Worm (Caenorhabditis elegans) whole organism, late embryonic: ENCODE measurements around the gene Y55F3AR.2.

Experiments used
- C08G9.2 ChIP-seq: sonication (generic microtip); optimal IDR thresholded peaks from 2 replicates; lab custom pipeline; 2016; ENCODE audit warnings: mild to moderate bottlenecking, missing genetic modification characterization, moderate library complexity, missing compliant biosample characterization
- C38D4.7 ChIP-seq: fragments of 200-800 bp; sonication (Bioruptor generic); optimal IDR thresholded peaks from 2 replicates; lab custom pipeline; 2018; ENCODE audit warnings: mild to moderate bottlenecking, missing genetic modification characterization, moderate library complexity, missing compliant biosample characterization
- F13H6.1 ChIP-seq: sonication (generic microtip); optimal IDR thresholded peaks from 2 replicates; lab custom pipeline; 2016; ENCODE audit warnings: missing genetic modification characterization, missing compliant biosample characterization
- Y22D7AL.16 ChIP-seq: sonication (generic microtip); optimal IDR thresholded peaks from 2 replicates; lab custom pipeline; 2016; ENCODE audit warnings: missing genetic modification characterization, missing compliant biosample characterization
- ama-1 ChIP-seq: fragments of 150-350 bp; optimal IDR thresholded peaks from 2 replicates; lab custom pipeline; 2014
- ceh-14 ChIP-seq: sonication (generic microtip); optimal IDR thresholded peaks from 2 replicates; lab custom pipeline; 2016; ENCODE audit warnings: missing genotype, missing genetic modification characterization, missing compliant biosample characterization
- ceh-19 ChIP-seq: fragments of 200-800 bp; sonication (Bioruptor generic); optimal IDR thresholded peaks from 2 replicates; lab custom pipeline; 2018; ENCODE audit warnings: mild to moderate bottlenecking, missing genetic modification characterization, missing compliant biosample characterization
- ceh-2 ChIP-seq: sonication (generic microtip); optimal IDR thresholded peaks from 2 replicates; lab custom pipeline; 2016; ENCODE audit warnings: missing genotype, missing genetic modification characterization, missing compliant biosample characterization
- ceh-22 ChIP-seq: sonication (generic microtip); optimal IDR thresholded peaks from 2 replicates; lab custom pipeline; 2017; ENCODE audit warnings: missing biosample characterization, missing genetic modification characterization
- ceh-24 ChIP-seq: sonication (generic microtip); optimal IDR thresholded peaks from 2 replicates; lab custom pipeline; 2016; ENCODE audit warnings: mild to moderate bottlenecking, missing genetic modification characterization, missing compliant biosample characterization
- ceh-31 ChIP-seq: sonication (generic microtip); optimal IDR thresholded peaks from 2 replicates; lab custom pipeline; 2016; ENCODE audit warnings: missing genetic modification characterization, missing compliant biosample characterization
- ceh-34 ChIP-seq: sonication (generic microtip); optimal IDR thresholded peaks from 2 replicates; lab custom pipeline; 2016; ENCODE audit warnings: mild to moderate bottlenecking, missing genetic modification characterization, missing compliant biosample characterization
- ceh-48 ChIP-seq: sonication (generic microtip); optimal IDR thresholded peaks from 2 replicates; lab custom pipeline; 2016; ENCODE audit warnings: missing genetic modification characterization, inconsistent platforms, missing compliant biosample characterization
- ceh-6 ChIP-seq: fragments of 200-800 bp; sonication (Bioruptor generic); optimal IDR thresholded peaks from 2 replicates; lab custom pipeline; 2018; ENCODE audit warnings: mild to moderate bottlenecking, missing genetic modification characterization, missing compliant biosample characterization
- dmd-4 ChIP-seq: sonication (generic microtip); optimal IDR thresholded peaks from 2 replicates; lab custom pipeline; 2016; ENCODE audit warnings: borderline replicate concordance, missing genetic modification characterization, missing compliant biosample characterization
- elt-2 ChIP-seq: sonication (generic microtip); optimal IDR thresholded peaks from 2 replicates; lab custom pipeline; 2016; ENCODE audit warnings: missing genetic modification reagents, missing genetic modification characterization, missing compliant biosample characterization
- elt-4 ChIP-seq: sonication (generic microtip); optimal IDR thresholded peaks from 2 replicates; lab custom pipeline; 2016; ENCODE audit warnings: missing genetic modification characterization, missing compliant biosample characterization
- ets-4 ChIP-seq: sonication (generic microtip); optimal IDR thresholded peaks from 2 replicates; lab custom pipeline; 2016; ENCODE audit warnings: missing genetic modification characterization, missing compliant biosample characterization
- fax-1 ChIP-seq: sonication (generic microtip); optimal IDR thresholded peaks from 2 replicates; lab custom pipeline; 2016; ENCODE audit warnings: missing genotype, missing genetic modification characterization, missing compliant biosample characterization
- fkh-10 ChIP-seq: fragments of 150-350 bp; optimal IDR thresholded peaks from 2 replicates; lab custom pipeline; 2014; ENCODE audit warnings: missing biosample characterization, missing genetic modification reagents, missing genetic modification characterization
- fkh-6 ChIP-seq: sonication (generic microtip); optimal IDR thresholded peaks from 2 replicates; lab custom pipeline; 2016; ENCODE audit warnings: missing genetic modification characterization, missing compliant biosample characterization
- gmeb-2 ChIP-seq: sonication (generic microtip); optimal IDR thresholded peaks from 2 replicates; lab custom pipeline; 2016; ENCODE audit warnings: missing genetic modification characterization, inconsistent platforms, missing compliant biosample characterization
- hlh-13 ChIP-seq: fragments of 200-800 bp; sonication (Bioruptor generic); optimal IDR thresholded peaks from 2 replicates; lab custom pipeline; 2018; ENCODE audit warnings: mild to moderate bottlenecking, missing genetic modification characterization, missing compliant biosample characterization
- hlh-15 ChIP-seq: sonication (generic microtip); optimal IDR thresholded peaks from 2 replicates; lab custom pipeline; 2016; ENCODE audit warnings: missing genetic modification characterization, missing compliant biosample characterization
- hlh-6 ChIP-seq: sonication (generic microtip); optimal IDR thresholded peaks from 2 replicates; lab custom pipeline; 2016; ENCODE audit warnings: missing genotype, missing genetic modification characterization, missing compliant biosample characterization
- lim-6 ChIP-seq: sonication (generic microtip); optimal IDR thresholded peaks from 2 replicates; lab custom pipeline; 2016; ENCODE audit warnings: missing genetic modification characterization, missing compliant biosample characterization
- mec-3 ChIP-seq: sonication (generic microtip); optimal IDR thresholded peaks from 2 replicates; lab custom pipeline; 2016; ENCODE audit warnings: borderline replicate concordance, missing genetic modification characterization, missing compliant biosample characterization
- nfya-1 ChIP-seq: sonication (generic microtip); optimal IDR thresholded peaks from 2 replicates; lab custom pipeline; 2017; ENCODE audit warnings: missing genetic modification characterization, mild to moderate bottlenecking, missing compliant biosample characterization, antibody characterized with exemption, moderate library complexity
- nhr-11 ChIP-seq: fragments of 150-350 bp; optimal IDR thresholded peaks from 2 replicates; lab custom pipeline; 2014; ENCODE audit warnings: missing biosample characterization, missing genetic modification characterization
- nhr-232 ChIP-seq: sonication (generic microtip); optimal IDR thresholded peaks from 2 replicates; lab custom pipeline; 2016; ENCODE audit warnings: missing genetic modification characterization, missing compliant biosample characterization
- odd-2 ChIP-seq: sonication (generic microtip); optimal IDR thresholded peaks from 2 replicates; lab custom pipeline; 2017; ENCODE audit warnings: antibody characterized with exemption, mild to moderate bottlenecking, missing genetic modification characterization, missing compliant biosample characterization
- pat-9 ChIP-seq: fragments of 200-800 bp; sonication (Bioruptor generic); optimal IDR thresholded peaks from 2 replicates; lab custom pipeline; 2018; ENCODE audit warnings: mild to moderate bottlenecking, missing genetic modification characterization, moderate library complexity, missing compliant biosample characterization
- pax-1 ChIP-seq: fragments of 150-350 bp; optimal IDR thresholded peaks from 2 replicates; lab custom pipeline; 2014; ENCODE audit warnings: missing biosample characterization, missing genetic modification characterization
- pha-2 ChIP-seq: sonication (generic microtip); optimal IDR thresholded peaks from 2 replicates; lab custom pipeline; 2017; ENCODE audit warnings: mild to moderate bottlenecking, missing genetic modification characterization, missing compliant biosample characterization
- pha-4 ChIP-seq: fragments of 150-350 bp; optimal IDR thresholded peaks from 2 replicates; lab custom pipeline; 2018; ENCODE audit warnings: missing biosample characterization, missing genetic modification reagents, missing genetic modification characterization
- pqm-1 ChIP-seq: sonication (generic microtip); optimal IDR thresholded peaks from 2 replicates; lab custom pipeline; 2016; ENCODE audit warnings: missing genetic modification characterization, missing compliant biosample characterization
- ref-2 ChIP-seq: sonication (generic microtip); optimal IDR thresholded peaks from 2 replicates; lab custom pipeline; 2016; ENCODE audit warnings: missing genetic modification characterization, missing compliant biosample characterization
- rnt-1 ChIP-seq: sonication (generic microtip); optimal IDR thresholded peaks from 2 replicates; lab custom pipeline; 2016; ENCODE audit warnings: missing genetic modification characterization, missing compliant biosample characterization
- sdc-2 ChIP-seq: sonication (generic microtip); optimal IDR thresholded peaks from 2 replicates; lab custom pipeline; 2016; ENCODE audit warnings: missing genotype, missing genetic modification characterization, missing compliant biosample characterization
- sox-2 ChIP-seq: fragments of 200-800 bp; sonication (Bioruptor generic); IDR thresholded peaks from 2 replicates; pipeline ENCODE4 v1.3.6; 2022; ENCODE audit warnings: missing genetic modification reagents, missing genetic modification characterization, missing compliant biosample characterization
- syd-9 ChIP-seq: sonication (generic microtip); optimal IDR thresholded peaks from 2 replicates; lab custom pipeline; 2016; ENCODE audit warnings: mild to moderate bottlenecking, missing genetic modification characterization, moderate library complexity, missing compliant biosample characterization
- tbx-2 ChIP-seq: sonication (generic microtip); optimal IDR thresholded peaks from 2 replicates; lab custom pipeline; 2016; ENCODE audit warnings: missing genetic modification characterization, missing compliant biosample characterization
- tbx-7 ChIP-seq: sonication (generic microtip); optimal IDR thresholded peaks from 2 replicates; lab custom pipeline; 2016; ENCODE audit warnings: missing genotype, missing genetic modification characterization, missing compliant biosample characterization
- ttx-3 ChIP-seq: sonication (generic microtip); optimal IDR thresholded peaks from 2 replicates; lab custom pipeline; 2016; ENCODE audit warnings: missing genetic modification reagents, missing genetic modification characterization, missing compliant biosample characterization
- unc-42 ChIP-seq: sonication (generic microtip); optimal IDR thresholded peaks from 2 replicates; lab custom pipeline; 2016; ENCODE audit warnings: missing genotype, missing genetic modification characterization, missing compliant biosample characterization
- unc-86 ChIP-seq: sonication (generic microtip); optimal IDR thresholded peaks from 2 replicates; lab custom pipeline; 2016; ENCODE audit warnings: missing genetic modification characterization, missing compliant biosample characterization
- zip-5 ChIP-seq: sonication (generic microtip); optimal IDR thresholded peaks from 2 replicates; lab custom pipeline; 2016; ENCODE audit warnings: missing genetic modification characterization, missing compliant biosample characterization

The Y55F3AR.2 gene

ce11 chrIV:1064289-1064848, 30.0 kb upstream of the Y55F3AR.2 start:
- TF ChIP-seq fax-1 (tag; lab: Kevin White, UChicago) (no peak), sdc-2 (tag; lab: Kevin White, UChicago) (no peak), ceh-22 (tag; lab: Kevin White, UChicago) (no peak), Y22D7AL.16 (tag; lab: Kevin White, UChicago) (no peak), dmd-4 (tag; lab: Kevin White, UChicago) (no peak), hlh-15 (no peak), hlh-13 (no peak), zip-5 (no peak), unc-42 (tag; lab: Kevin White, UChicago) (no peak), rnt-1 (tag; lab: Kevin White, UChicago) (no peak), pax-1 (tag; lab: Kevin White, UChicago) (no peak), gmeb-2 (tag; lab: Kevin White, UChicago) (no peak), odd-2 (tag; lab: Kevin White, UChicago) (no peak), ceh-6 (GFP tag; lab: Kevin White, UChicago) (no peak), nhr-232 (tag; lab: Kevin White, UChicago) (no peak)
- TF ChIP-seq, all 69 proteins: peak for 0

ce11 chrIV:1065569-1065968, 28.8 kb upstream of the Y55F3AR.2 start:
- TF ChIP-seq tbx-2 (tag; lab: Kevin White, UChicago): no peak
- no peak for TF ChIP-seq pax-1 (tag; lab: Kevin White, UChicago)
- no peak for TF ChIP-seq elt-4

- TF ChIP-seq ceh-31 (tag; lab: Kevin White, UChicago) (peak; percentile 43), tbx-7 (tag; lab: Kevin White, UChicago) (no peak), rnt-1 (tag; lab: Kevin White, UChicago) (peak; percentile 20), sdc-2 (tag; lab: Kevin White, UChicago) (peak; percentile 2), ets-4 (tag; lab: Kevin White, UChicago) (peak; percentile 51), ceh-6 (GFP tag; lab: Kevin White, UChicago) (no peak), hlh-6 (tag; lab: Kevin White, UChicago) (no peak), ceh-2 (peak; percentile 35), nhr-11 (no peak), elt-2 (tag; lab: Kevin White, UChicago) (no peak), tbx-2 (tag; lab: Kevin White, UChicago) (peak; percentile 41), F13H6.1 (tag; lab: Kevin White, UChicago) (peak; percentile 68), ttx-3 (tag; lab: Kevin White, UChicago) (no peak), ceh-19 (GFP tag; lab: Kevin White, UChicago) (peak; percentile 39), unc-42 (tag; lab: Kevin White, UChicago) (peak; percentile 20), sox-2 (GFP tag; lab: Robert Waterston, UW) (no peak), C08G9.2 (tag; lab: Kevin White, UChicago) (peak; percentile 50), ceh-34 (tag; lab: Kevin White, UChicago) (peak; percentile 75), ceh-22 (tag; lab: Kevin White, UChicago) (no peak), pha-2 (no peak), nfya-1 (tag; lab: Kevin White, UChicago) (no peak), ceh-14 (tag; lab: Kevin White, UChicago) (peak; percentile 32), ref-2 (peak; percentile 44), mec-3 (tag; lab: Kevin White, UChicago) (no peak)
Measured at ce11 chrIV:1067430-1067829, 26.9 kb upstream of the Y55F3AR.2 start, which contains the start of gene znf-782. TSS of gene znf-782 (minus strand) at chrIV:1067525.

ce11 chrIV:1068730-1069244, 25.6 kb upstream of the Y55F3AR.2 start:
- TF ChIP-seq ceh-22 (tag; lab: Kevin White, UChicago) (no peak), ceh-6 (GFP tag; lab: Kevin White, UChicago) (no peak), ceh-34 (tag; lab: Kevin White, UChicago) (no peak), hlh-6 (tag; lab: Kevin White, UChicago) (no peak), ceh-48 (no peak), pqm-1 (tag; lab: Kevin White, UChicago) (no peak), syd-9 (no peak), ama-1 (lab: Kevin White, UChicago) (no peak), pha-4 (tag; lab: Kevin White, UChicago) (no peak), elt-2 (tag; lab: Kevin White, UChicago) (no peak), fkh-6 (no peak), fax-1 (tag; lab: Kevin White, UChicago) (no peak), fkh-10 (no peak), ttx-3 (tag; lab: Kevin White, UChicago) (no peak), C38D4.7 (GFP tag; lab: Kevin White, UChicago) (no peak), lim-6 (tag; lab: Kevin White, UChicago) (no peak), unc-86 (no peak), ceh-24 (tag; lab: Kevin White, UChicago) (no peak), pat-9 (tag; lab: Kevin White, UChicago) (no peak)
